Worm (Caenorhabditis elegans) whole organism, midembryonic: ENCODE measurements around the gene sdf-9.

Experiments
- cog-1 ChIP-seq: sonication (generic microtip); optimal IDR thresholded peaks from 2 replicates; lab custom pipeline; 2016; ENCODE audit warnings: missing genetic modification characterization, missing compliant biosample characterization
- ref-1 ChIP-seq: fragments of 200-800 bp; sonication (Bioruptor generic); conservative IDR thresholded peaks from 2 replicates; pipeline ENCODE4 v1.3.6; 2022; ENCODE audit warnings: missing genetic modification reagents, missing genetic modification characterization, missing compliant biosample characterization
- ztf-23 ChIP-seq: fragments of 200-800 bp; sonication (Bioruptor generic); IDR thresholded peaks from 2 replicates; pipeline ENCODE4 v1.3.6; 2022; ENCODE audit warnings: missing genetic modification reagents, missing genetic modification characterization, missing compliant biosample characterization

- TF ChIP-seq ztf-23 (GFP tag; lab: Robert Waterston, UW), result no peak
- no peak for TF ChIP-seq ref-1 (GFP tag; lab: Robert Waterston, UW)
- TF ChIP-seq cog-1 (tag; lab: Kevin White, UChicago), result no peak
These were observed 27.1 kb downstream of the sdf-9 start, which contains the start of the genes gcy-22 and grl-14 for ce11 chrV:20824962-20825609.
